Worm (Caenorhabditis elegans): ENCODE measurements around the gene hsp-60.

The hsp-60 gene

DNA sequence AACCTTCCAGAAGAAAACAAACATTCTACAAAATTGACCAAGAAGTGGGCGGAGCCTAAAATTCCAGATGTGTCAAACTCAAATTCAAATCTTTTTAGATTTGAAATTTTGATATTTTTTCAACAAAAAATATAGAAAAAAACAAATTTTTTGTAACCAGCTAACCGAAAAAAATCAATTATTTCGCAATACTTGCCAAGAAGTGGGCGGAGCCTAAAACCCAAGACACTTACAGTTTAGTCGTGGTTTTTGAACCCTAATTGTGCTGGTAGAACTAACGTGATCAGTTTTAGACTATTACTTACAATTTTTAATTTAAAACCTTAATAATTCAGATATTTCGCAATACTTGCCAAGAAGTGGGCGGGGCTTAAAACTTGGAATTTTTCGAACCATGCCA is 53.8 kb downstream of the hsp-60 start:
- TF ChIP-seq M03D4.4 (tag; optimal IDR thresholded peaks at IDR 0.05) (no peak), mep-1 (tag; optimal IDR thresholded peaks at IDR 0.05) (no peak), nhr-12 (tag; optimal IDR thresholded peaks at IDR 0.05) (no peak), lsy-2 (tag; optimal IDR thresholded peaks at IDR 0.05) (no peak), bed-3 (GFP tag; optimal IDR thresholded peaks at IDR 0.05) (no peak), nhr-28 (tag; optimal IDR thresholded peaks at IDR 0.05) (no peak), lin-13 (tag; optimal IDR thresholded peaks at IDR 0.05) (no peak), blmp-1 (tag; optimal IDR thresholded peaks at IDR 0.05) (no peak), drap-1 (GFP tag; optimal IDR thresholded peaks at IDR 0.05) (no peak), mls-2 (tag; optimal IDR thresholded peaks at IDR 0.05) (no peak), flh-1 (GFP tag; optimal IDR thresholded peaks at IDR 0.05) (no peak), nhr-2 (tag; optimal IDR thresholded peaks at IDR 0.05) (no peak), cnd-1 (tag; optimal IDR thresholded peaks at IDR 0.05) (no peak), unc-39 (tag; optimal IDR thresholded peaks at IDR 0.05) (no peak), lin-32 (GFP tag; optimal IDR thresholded peaks at IDR 0.05) (no peak), ceh-43 (GFP tag; optimal IDR thresholded peaks at IDR 0.05) (no peak), unc-120 (tag; optimal IDR thresholded peaks at IDR 0.05; ENCODE audit: poor library complexity, severe bottlenecking) (no peak), ceh-83 (GFP tag; optimal IDR thresholded peaks at IDR 0.05) (no peak), nhr-76 (tag; optimal IDR thresholded peaks at IDR 0.05) (no peak)

DNA sequence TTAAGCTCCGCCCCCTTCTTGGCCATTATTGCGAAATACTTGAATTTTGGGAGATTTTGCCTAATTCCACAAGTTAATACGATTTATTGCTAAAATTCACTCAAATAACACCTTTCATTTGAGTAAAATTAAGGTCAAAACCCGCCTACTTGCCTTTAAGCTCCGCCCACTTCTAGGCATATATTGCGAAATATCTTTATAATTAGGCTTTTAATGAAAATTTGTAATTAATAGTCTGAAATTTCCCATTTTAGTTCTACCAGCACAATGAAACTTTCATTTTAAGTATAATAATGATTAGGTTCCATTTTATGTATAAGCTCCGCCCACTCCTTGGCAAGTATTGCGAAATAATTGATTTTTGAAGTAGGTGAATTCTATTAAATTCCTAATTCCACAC is 55.2 kb downstream of the hsp-60 start:
- no peak for TF ChIP-seq ceh-83 (GFP tag; optimal IDR thresholded peaks at IDR 0.05)
- no peak for TF ChIP-seq nhr-2 (tag; optimal IDR thresholded peaks at IDR 0.05)
- no peak for TF ChIP-seq sptf-1 (tag; optimal IDR thresholded peaks at IDR 0.05)
- no peak for TF ChIP-seq ham-2 (GFP tag; optimal IDR thresholded peaks at IDR 0.05)
- no peak for TF ChIP-seq nhr-28 (tag; optimal IDR thresholded peaks at IDR 0.05)
- no peak for TF ChIP-seq elt-3 (tag; optimal IDR thresholded peaks at IDR 0.05)
- no peak for TF ChIP-seq zip-8 (tag; optimal IDR thresholded peaks at IDR 0.05)
- TF ChIP-seq elt-1 (tag; optimal IDR thresholded peaks at IDR 0.05; ENCODE audit: borderline replicate concordance, insufficient read depth): no peak
- no peak for TF ChIP-seq nhr-237 (tag; optimal IDR thresholded peaks at IDR 0.05)
- no peak for TF ChIP-seq lsy-2 (tag; optimal IDR thresholded peaks at IDR 0.05)
- TF ChIP-seq pha-4 (tag; optimal IDR thresholded peaks at IDR 0.05): no peak
- TF ChIP-seq hlh-1 (tag; optimal IDR thresholded peaks at IDR 0.05): no peak
- TF ChIP-seq ces-1 (GFP tag; optimal IDR thresholded peaks at IDR 0.05): no peak
